Worm (Caenorhabditis elegans) whole organism, late embryonic: ENCODE results near the gene col-94.

Source experiments
- C38D4.7 ChIP-seq: fragments of 200-800 bp; sonication (Bioruptor generic); optimal IDR thresholded peaks from 2 replicates; lab custom pipeline; 2018; ENCODE audit warnings: mild to moderate bottlenecking, missing genetic modification characterization, moderate library complexity, missing compliant biosample characterization
- K09A11.1 ChIP-seq: sonication (generic microtip); optimal IDR thresholded peaks from 2 replicates; lab custom pipeline; 2017; ENCODE audit warnings: antibody characterized with exemption, mild to moderate bottlenecking, missing genetic modification characterization, missing compliant biosample characterization; ENCODE audit not compliant: insufficient read depth
- T23F11.4 ChIP-seq: fragments of 200-800 bp; sonication (Bioruptor generic); optimal IDR thresholded peaks from 2 replicates; lab custom pipeline; 2018; ENCODE audit warnings: mild to moderate bottlenecking, missing genetic modification characterization, missing compliant biosample characterization
- ahr-1 ChIP-seq: sonication (generic microtip); optimal IDR thresholded peaks from 2 replicates; lab custom pipeline; 2016; ENCODE audit warnings: missing genetic modification characterization, missing compliant biosample characterization
- ceh-18 ChIP-seq: sonication (generic microtip); optimal IDR thresholded peaks from 2 replicates; lab custom pipeline; 2016; ENCODE audit warnings: missing genetic modification characterization, missing compliant biosample characterization
- ceh-24 ChIP-seq: sonication (generic microtip); optimal IDR thresholded peaks from 2 replicates; lab custom pipeline; 2016; ENCODE audit warnings: mild to moderate bottlenecking, missing genetic modification characterization, missing compliant biosample characterization
- ceh-30 ChIP-seq: fragments of 150-350 bp; optimal IDR thresholded peaks from 2 replicates; lab custom pipeline; 2014; ENCODE audit warnings: missing biosample characterization, missing genetic modification characterization
- ceh-31 ChIP-seq: sonication (generic microtip); optimal IDR thresholded peaks from 2 replicates; lab custom pipeline; 2016; ENCODE audit warnings: missing genetic modification characterization, missing compliant biosample characterization
- ceh-34 ChIP-seq: sonication (generic microtip); optimal IDR thresholded peaks from 2 replicates; lab custom pipeline; 2016; ENCODE audit warnings: mild to moderate bottlenecking, missing genetic modification characterization, missing compliant biosample characterization
- ceh-48 ChIP-seq: sonication (generic microtip); optimal IDR thresholded peaks from 2 replicates; lab custom pipeline; 2016; ENCODE audit warnings: missing genetic modification characterization, inconsistent platforms, missing compliant biosample characterization
- ceh-6 ChIP-seq: fragments of 200-800 bp; sonication (Bioruptor generic); optimal IDR thresholded peaks from 2 replicates; lab custom pipeline; 2018; ENCODE audit warnings: mild to moderate bottlenecking, missing genetic modification characterization, missing compliant biosample characterization
- dmd-4 ChIP-seq: sonication (generic microtip); optimal IDR thresholded peaks from 2 replicates; lab custom pipeline; 2016; ENCODE audit warnings: borderline replicate concordance, missing genetic modification characterization, missing compliant biosample characterization
- dve-1 ChIP-seq: sonication (generic microtip); optimal IDR thresholded peaks from 2 replicates; lab custom pipeline; 2017; ENCODE audit warnings: antibody characterized with exemption, mild to moderate bottlenecking, missing genetic modification characterization, missing compliant biosample characterization
- elt-2 ChIP-seq: sonication (generic microtip); optimal IDR thresholded peaks from 2 replicates; lab custom pipeline; 2016; ENCODE audit warnings: missing genetic modification reagents, missing genetic modification characterization, missing compliant biosample characterization
- fkh-6 ChIP-seq: sonication (generic microtip); optimal IDR thresholded peaks from 2 replicates; lab custom pipeline; 2016; ENCODE audit warnings: missing genetic modification characterization, missing compliant biosample characterization
- hlh-13 ChIP-seq: fragments of 200-800 bp; sonication (Bioruptor generic); optimal IDR thresholded peaks from 2 replicates; lab custom pipeline; 2018; ENCODE audit warnings: mild to moderate bottlenecking, missing genetic modification characterization, missing compliant biosample characterization
- hlh-30 ChIP-seq: sonication (generic microtip); optimal IDR thresholded peaks from 2 replicates; lab custom pipeline; 2017; ENCODE audit warnings: antibody characterized with exemption, missing genetic modification characterization, missing compliant biosample characterization; ENCODE audit not compliant: insufficient read depth
- lim-6 ChIP-seq: sonication (generic microtip); optimal IDR thresholded peaks from 2 replicates; lab custom pipeline; 2016; ENCODE audit warnings: missing genetic modification characterization, missing compliant biosample characterization
- lin-11 ChIP-seq: fragments of 200-800 bp; sonication (Bioruptor generic); optimal IDR thresholded peaks from 2 replicates; lab custom pipeline; 2018; ENCODE audit warnings: mild to moderate bottlenecking, missing genetic modification characterization, missing compliant biosample characterization
- madf-2 ChIP-seq: sonication (generic microtip); optimal IDR thresholded peaks from 2 replicates; lab custom pipeline; 2017; ENCODE audit warnings: missing genetic modification characterization, missing compliant biosample characterization
- nfya-1 ChIP-seq: sonication (generic microtip); optimal IDR thresholded peaks from 2 replicates; lab custom pipeline; 2017; ENCODE audit warnings: missing genetic modification characterization, mild to moderate bottlenecking, missing compliant biosample characterization, antibody characterized with exemption, moderate library complexity
- nhr-11 ChIP-seq: fragments of 150-350 bp; optimal IDR thresholded peaks from 2 replicates; lab custom pipeline; 2014; ENCODE audit warnings: missing biosample characterization, missing genetic modification characterization
- npax-4 ChIP-seq: sonication (generic microtip); optimal IDR thresholded peaks from 2 replicates; lab custom pipeline; 2016; ENCODE audit warnings: missing genetic modification characterization, missing compliant biosample characterization
- pat-9 ChIP-seq: fragments of 200-800 bp; sonication (Bioruptor generic); optimal IDR thresholded peaks from 2 replicates; lab custom pipeline; 2018; ENCODE audit warnings: mild to moderate bottlenecking, missing genetic modification characterization, moderate library complexity, missing compliant biosample characterization
- pax-1 ChIP-seq: fragments of 150-350 bp; optimal IDR thresholded peaks from 2 replicates; lab custom pipeline; 2014; ENCODE audit warnings: missing biosample characterization, missing genetic modification characterization
- pros-1 ChIP-seq: fragments of 150-350 bp; optimal IDR thresholded peaks from 2 replicates; lab custom pipeline; 2014; ENCODE audit warnings: missing biosample characterization, missing genetic modification reagents, missing genetic modification characterization
- tbx-2 ChIP-seq: sonication (generic microtip); optimal IDR thresholded peaks from 2 replicates; lab custom pipeline; 2016; ENCODE audit warnings: missing genetic modification characterization, missing compliant biosample characterization
- ttx-3 ChIP-seq: sonication (generic microtip); optimal IDR thresholded peaks from 2 replicates; lab custom pipeline; 2016; ENCODE audit warnings: missing genetic modification reagents, missing genetic modification characterization, missing compliant biosample characterization
- unc-3 ChIP-seq, 2 experiments: fragments of 200-800 bp in 1 of 2; sonication (Bioruptor generic) in 1 of 2; sonication (generic microtip) in 1 of 2; conservative IDR thresholded peaks in 1 of 2; optimal IDR thresholded peaks in 1 of 2; 2 replicates each; pipeline versions ENCODE4 v1.3.6 to Lab custom; 2016 to 2022; ENCODE audit warnings: missing compliant biosample characterization in 2 of 2, missing genetic modification characterization in 2 of 2, missing genetic modification reagents in 1 of 2
- unc-42 ChIP-seq: sonication (generic microtip); optimal IDR thresholded peaks from 2 replicates; lab custom pipeline; 2016; ENCODE audit warnings: missing genotype, missing genetic modification characterization, missing compliant biosample characterization
- unc-55 ChIP-seq: sonication (generic microtip); optimal IDR thresholded peaks from 2 replicates; lab custom pipeline; 2017; ENCODE audit warnings: missing biosample characterization, missing genetic modification reagents, missing genetic modification characterization
- unc-86 ChIP-seq: sonication (generic microtip); optimal IDR thresholded peaks from 2 replicates; lab custom pipeline; 2016; ENCODE audit warnings: missing genetic modification characterization, missing compliant biosample characterization
- zip-5 ChIP-seq: sonication (generic microtip); optimal IDR thresholded peaks from 2 replicates; lab custom pipeline; 2016; ENCODE audit warnings: missing genetic modification characterization, missing compliant biosample characterization
- ztf-16 ChIP-seq: sonication (generic microtip); optimal IDR thresholded peaks from 2 replicates; lab custom pipeline; 2017; ENCODE audit warnings: missing genetic modification characterization, missing compliant biosample characterization

The col-94 gene

ce11 chrIII:11012264-11012663 is 24.6 kb upstream of the col-94 start, which contains the start of gene kvs-4:
kvs-4 (plus strand) TSS chrIII:11012564.
- no peak for TF ChIP-seq pros-1
- no peak for TF ChIP-seq dmd-4 (tag; lab: Kevin White, UChicago)
- TF ChIP-seq ceh-30 = no peak
- no peak for TF ChIP-seq ztf-16
- TF ChIP-seq C38D4.7 (GFP tag; lab: Kevin White, UChicago) = no peak
- no peak for TF ChIP-seq nhr-11 (tag; lab: Kevin White, UChicago)
- TF ChIP-seq tbx-2 (tag; lab: Kevin White, UChicago) = no peak
- no peak for TF ChIP-seq pax-1
- no peak for TF ChIP-seq ceh-34 (tag; lab: Kevin White, UChicago)
- no peak for TF ChIP-seq lin-11
- no peak for TF ChIP-seq T23F11.4 (GFP tag; lab: Kevin White, UChicago)
- TF ChIP-seq ceh-24 = no peak
- TF ChIP-seq ahr-1 = no peak
- TF ChIP-seq unc-55 = no peak
- TF ChIP-seq npax-4 (tag; lab: Kevin White, UChicago) = no peak
- TF ChIP-seq madf-2 = no peak
- no peak for TF ChIP-seq unc-3 (GFP tag; conservative IDR thresholded peaks at IDR 0.05; lab: Robert Waterston, UW)
- no peak for TF ChIP-seq unc-3 (tag; optimal IDR thresholded peaks at IDR 0.05; lab: Kevin White, UChicago)
- no peak for TF ChIP-seq elt-2
- no peak for TF ChIP-seq hlh-13 (GFP tag; lab: Kevin White, UChicago)

- no peak for TF ChIP-seq ceh-18 (tag; lab: Kevin White, UChicago)
- TF ChIP-seq ceh-48 = no peak
- no peak for TF ChIP-seq hlh-30 (tag; lab: Kevin White, UChicago)
- TF ChIP-seq nhr-11 (tag; lab: Kevin White, UChicago) = no peak
- TF ChIP-seq K09A11.1 (tag; lab: Kevin White, UChicago) = no peak
Observed at ce11 chrIII:11010597-11010996, 22.9 kb upstream of the col-94 start.

- TF ChIP-seq pat-9 = no peak
- no peak for TF ChIP-seq ceh-31
- TF ChIP-seq fkh-6 (tag; lab: Kevin White, UChicago) = no peak
Observed at ce11 chrIII:11008869-11009268, 21.2 kb upstream of the col-94 start, which contains the start of gene exos-1. exos-1 (plus strand) TSS chrIII:11009043.

DNA sequence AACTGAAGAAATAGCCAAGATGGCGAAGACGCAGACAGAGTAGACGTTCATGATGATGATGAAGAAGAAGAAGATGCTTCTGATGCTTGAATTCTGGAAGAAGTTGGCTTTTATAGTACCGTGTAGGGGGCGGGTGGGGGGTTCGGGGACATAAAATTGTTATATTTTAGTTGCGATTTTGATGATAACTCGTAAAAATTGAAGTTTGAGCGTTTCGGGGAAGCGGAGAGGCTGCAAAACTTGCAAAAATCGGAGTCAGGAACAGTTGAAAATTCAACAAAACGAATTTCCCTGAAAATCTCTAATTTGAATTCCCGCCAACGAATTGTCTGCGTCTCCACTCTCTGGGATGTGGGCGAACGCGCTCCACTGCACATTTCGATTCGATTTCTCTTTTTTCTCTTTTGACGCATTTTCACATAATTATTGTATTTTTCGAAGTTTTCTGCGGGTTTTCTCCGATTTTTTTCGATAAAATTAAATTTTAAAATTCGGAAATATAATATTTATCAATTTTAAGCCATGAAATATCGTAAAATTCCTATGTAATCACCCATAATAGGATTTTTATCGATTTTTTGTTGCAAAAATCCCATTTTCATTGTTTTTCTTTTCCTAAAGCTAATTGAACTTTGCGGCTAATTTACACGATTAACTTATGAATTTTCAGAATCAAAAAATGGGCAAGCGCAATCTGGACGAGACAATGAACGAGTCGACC is 20.0 kb upstream of the col-94 start, which contains the start of the genes fipr-17 and Y48A6B.3:
fipr-17 (minus strand) TSS at position 51 of the 721 bp plus-strand sequence.
Y48A6B.3 (plus strand) TSS at position 671 of the 721 bp plus-strand sequence.
- peak; percentile 39 for TF ChIP-seq unc-55
- no peak for TF ChIP-seq zip-5 (tag; lab: Kevin White, UChicago)
- peak; percentile 60 for TF ChIP-seq ceh-48
- TF ChIP-seq ceh-6 (GFP tag; lab: Kevin White, UChicago) = no peak
- peak; percentile 14 for TF ChIP-seq pros-1
- TF ChIP-seq ceh-18 (tag; lab: Kevin White, UChicago) = peak; percentile 9
- TF ChIP-seq hlh-30 (tag; lab: Kevin White, UChicago) = peak; percentile 12
- TF ChIP-seq ttx-3 (tag; lab: Kevin White, UChicago) = peak; percentile 2
- peak; percentile 63 for TF ChIP-seq ceh-31
- TF ChIP-seq unc-42 (tag; lab: Kevin White, UChicago) = peak; percentile 68
- TF ChIP-seq nfya-1 (tag; lab: Kevin White, UChicago) = peak; percentile 80
- TF ChIP-seq lim-6 (tag; lab: Kevin White, UChicago) = no peak
- TF ChIP-seq tbx-2 (tag; lab: Kevin White, UChicago) = peak; percentile 21
- TF ChIP-seq dve-1 = peak; percentile 54
- TF ChIP-seq elt-2 = peak; percentile 49
- TF ChIP-seq ceh-34 (tag; lab: Kevin White, UChicago) = peak; percentile 38
- no peak for TF ChIP-seq npax-4 (tag; lab: Kevin White, UChicago)
- peak; percentile 26 for TF ChIP-seq unc-86 (tag; lab: Kevin White, UChicago)
